Fruit fly (Drosophila melanogaster) whole organism, prepupa: ENCODE measurements around the gene Smg6.

Experiments used
- Blimp-1 ChIP-seq: fragments of 200-800 bp; sonication (Bioruptor generic); optimal IDR thresholded peaks from 3 replicates; lab custom pipeline; 2017; ENCODE audit warnings: missing biosample characterization, missing genetic modification characterization, mild to moderate bottlenecking, moderate library complexity, missing genetic modification reagents
- CG11762 ChIP-seq: fragments of 200-800 bp; sonication (Bioruptor generic); optimal IDR thresholded peaks from 3 replicates; lab custom pipeline; 2016; ENCODE audit warnings: missing biosample characterization, missing genetic modification characterization; ENCODE audit not compliant: insufficient read depth
- CG1621 ChIP-seq: fragments of 200-800 bp; sonication (Bioruptor generic); optimal IDR thresholded peaks from 3 replicates; lab custom pipeline; 2018; ENCODE audit warnings: missing biosample characterization, mild to moderate bottlenecking, missing genetic modification characterization
- CG3032 ChIP-seq: fragments of 200-800 bp; optimal IDR thresholded peaks from 2 replicates; lab custom pipeline; 2019; ENCODE audit warnings: missing biosample characterization, mild to moderate bottlenecking, missing genetic modification characterization, moderate library complexity
- CG6163 ChIP-seq: fragments of 200-800 bp; sonication (Bioruptor generic); IDR thresholded peaks from 3 replicates; pipeline ENCODE4 v1.3.6; 2022; ENCODE audit warnings: missing biosample characterization, missing genetic modification characterization
- CG6276 ChIP-seq: fragments of 200-800 bp; sonication (Bioruptor generic); optimal IDR thresholded peaks from 2 replicates; lab custom pipeline; 2017; ENCODE audit warnings: missing biosample characterization, mild to moderate bottlenecking, missing genetic modification characterization
- CG6792 ChIP-seq: fragments of 200-800 bp; sonication (Bioruptor generic); optimal IDR thresholded peaks from 3 replicates; lab custom pipeline; 2016; ENCODE audit warnings: missing biosample characterization, missing genetic modification characterization
- CG6854 ChIP-seq: fragments of 200-800 bp; sonication (Bioruptor generic); optimal IDR thresholded peaks from 2 replicates; lab custom pipeline; 2017; ENCODE audit warnings: missing biosample characterization, mild to moderate bottlenecking, missing genetic modification characterization
- CG8119 ChIP-seq: fragments of 200-800 bp; sonication (Bioruptor generic); IDR thresholded peaks from 3 replicates; pipeline ENCODE4 v1.3.6; 2022; ENCODE audit warnings: missing biosample characterization, missing genetic modification characterization
- CG8319 ChIP-seq: fragments of 200-800 bp; sonication (Bioruptor generic); optimal IDR thresholded peaks from 3 replicates; lab custom pipeline; 2016; ENCODE audit warnings: missing biosample characterization, missing genetic modification characterization
- Eip75B ChIP-seq: fragments of 200-800 bp; sonication (Bioruptor generic); optimal IDR thresholded peaks from 3 replicates; lab custom pipeline; 2016; ENCODE audit warnings: missing biosample characterization, missing genetic modification characterization
- Eip78C ChIP-seq: fragments of 200-800 bp; sonication (Bioruptor generic); peaks from one replicate; lab custom pipeline; 2016; ENCODE audit warnings: missing biosample characterization, missing genetic modification characterization
- Eip93F ChIP-seq: fragments of 200-800 bp; sonication (Bioruptor generic); optimal IDR thresholded peaks from 2 replicates; lab custom pipeline; 2016; ENCODE audit warnings: missing biosample characterization, mild to moderate bottlenecking, missing genetic modification characterization
- Hr38 ChIP-seq: sonication (Bioruptor generic); optimal IDR thresholded peaks from 2 replicates; lab custom pipeline; 2016; ENCODE audit warnings: missing biosample characterization, missing genetic modification characterization
- Hr39 ChIP-seq: fragments of 200-800 bp; sonication (Bioruptor generic); optimal IDR thresholded peaks from 2 replicates; lab custom pipeline; 2016; ENCODE audit warnings: missing biosample characterization, missing genetic modification characterization
- Hr4 ChIP-seq: fragments of 200-800 bp; sonication (Bioruptor generic); optimal IDR thresholded peaks from 3 replicates; lab custom pipeline; 2016; ENCODE audit warnings: missing biosample characterization, missing genetic modification characterization
- Lpt ChIP-seq: fragments of 200-800 bp; sonication (Bioruptor generic); optimal IDR thresholded peaks from 3 replicates; lab custom pipeline; 2016; ENCODE audit warnings: missing biosample characterization, missing genetic modification characterization
- OdsH ChIP-seq: fragments of 200-800 bp; sonication (Bioruptor generic); optimal IDR thresholded peaks from 3 replicates; lab custom pipeline; 2016; ENCODE audit warnings: missing biosample characterization, missing genetic modification characterization
- Smox ChIP-seq: fragments of 200-800 bp; sonication (Bioruptor generic); optimal IDR thresholded peaks from 3 replicates; lab custom pipeline; 2016; ENCODE audit warnings: missing biosample characterization, missing genetic modification characterization
- Sox14 ChIP-seq: fragments of 200-800 bp; sonication (Bioruptor generic); optimal IDR thresholded peaks from 3 replicates; lab custom pipeline; 2016; ENCODE audit warnings: missing biosample characterization, missing genetic modification characterization
- achi ChIP-seq: fragments of 200-800 bp; sonication (Bioruptor generic); optimal IDR thresholded peaks from 3 replicates; lab custom pipeline; 2016; ENCODE audit warnings: missing biosample characterization, missing genetic modification characterization
- dac ChIP-seq: fragments of 200-800 bp; sonication (Bioruptor generic); optimal IDR thresholded peaks from 2 replicates; lab custom pipeline; 2017; ENCODE audit warnings: missing biosample characterization, mild to moderate bottlenecking, missing genetic modification characterization
- dsx ChIP-seq: fragments of 200-800 bp; optimal IDR thresholded peaks from 3 replicates; lab custom pipeline; 2019; ENCODE audit warnings: missing biosample characterization, mild to moderate bottlenecking, missing genetic modification characterization, moderate library complexity; ENCODE audit not compliant: poor library complexity, severe bottlenecking
- esn ChIP-seq: fragments of 200-800 bp; sonication (Bioruptor generic); optimal IDR thresholded peaks from 2 replicates; lab custom pipeline; 2016; ENCODE audit warnings: missing biosample characterization, mild to moderate bottlenecking, missing genetic modification characterization, moderate library complexity
- fd59A ChIP-seq: fragments of 200-800 bp; sonication (Bioruptor generic); optimal IDR thresholded peaks from 2 replicates; lab custom pipeline; 2017; ENCODE audit warnings: missing biosample characterization, mild to moderate bottlenecking, missing genetic modification characterization, missing genetic modification reagents
- fd85E ChIP-seq: fragments of 200-800 bp; sonication (Bioruptor generic); optimal IDR thresholded peaks from 3 replicates; lab custom pipeline; 2016; ENCODE audit warnings: missing biosample characterization, missing genetic modification characterization
- lz ChIP-seq: fragments of 200-800 bp; sonication (Bioruptor generic); optimal IDR thresholded peaks from 3 replicates; lab custom pipeline; 2016; ENCODE audit warnings: missing biosample characterization, missing genetic modification characterization
- net ChIP-seq: fragments of 200-800 bp; sonication (Bioruptor generic); optimal IDR thresholded peaks from 3 replicates; lab custom pipeline; 2016; ENCODE audit warnings: missing biosample characterization, missing genetic modification characterization
- salr ChIP-seq, 2 experiments: fragments of 200-800 bp; sonication (Bioruptor generic); optimal IDR thresholded peaks; 3 replicates each; lab custom pipeline; 2016 to 2018; ENCODE audit warnings: missing biosample characterization in 2 of 2, missing genetic modification characterization in 2 of 2, mild to moderate bottlenecking in 1 of 2
- spab ChIP-seq: fragments of 200-800 bp; sonication (Bioruptor generic); optimal IDR thresholded peaks from 2 replicates; lab custom pipeline; 2017; ENCODE audit warnings: missing biosample characterization, mild to moderate bottlenecking, missing genetic modification characterization, missing genetic modification reagents
- ss ChIP-seq, 2 experiments: fragments of 200-800 bp; sonication (Bioruptor generic); optimal IDR thresholded peaks; 2 replicates in 1 of 2; 3 replicates in 1 of 2; lab custom pipeline; 2017 to 2018; ENCODE audit warnings: mild to moderate bottlenecking in 2 of 2, missing biosample characterization in 2 of 2, missing genetic modification characterization in 2 of 2, moderate library complexity in 1 of 2
- svp ChIP-seq: fragments of 200-800 bp; sonication (Bioruptor generic); peaks from one replicate; lab custom pipeline; 2016; ENCODE audit warnings: missing biosample characterization, missing genetic modification characterization
- topi ChIP-seq: fragments of 200-800 bp; sonication (Bioruptor generic); optimal IDR thresholded peaks from 3 replicates; lab custom pipeline; 2016; ENCODE audit warnings: missing biosample characterization, missing genetic modification characterization

The Smg6 gene

DNA sequence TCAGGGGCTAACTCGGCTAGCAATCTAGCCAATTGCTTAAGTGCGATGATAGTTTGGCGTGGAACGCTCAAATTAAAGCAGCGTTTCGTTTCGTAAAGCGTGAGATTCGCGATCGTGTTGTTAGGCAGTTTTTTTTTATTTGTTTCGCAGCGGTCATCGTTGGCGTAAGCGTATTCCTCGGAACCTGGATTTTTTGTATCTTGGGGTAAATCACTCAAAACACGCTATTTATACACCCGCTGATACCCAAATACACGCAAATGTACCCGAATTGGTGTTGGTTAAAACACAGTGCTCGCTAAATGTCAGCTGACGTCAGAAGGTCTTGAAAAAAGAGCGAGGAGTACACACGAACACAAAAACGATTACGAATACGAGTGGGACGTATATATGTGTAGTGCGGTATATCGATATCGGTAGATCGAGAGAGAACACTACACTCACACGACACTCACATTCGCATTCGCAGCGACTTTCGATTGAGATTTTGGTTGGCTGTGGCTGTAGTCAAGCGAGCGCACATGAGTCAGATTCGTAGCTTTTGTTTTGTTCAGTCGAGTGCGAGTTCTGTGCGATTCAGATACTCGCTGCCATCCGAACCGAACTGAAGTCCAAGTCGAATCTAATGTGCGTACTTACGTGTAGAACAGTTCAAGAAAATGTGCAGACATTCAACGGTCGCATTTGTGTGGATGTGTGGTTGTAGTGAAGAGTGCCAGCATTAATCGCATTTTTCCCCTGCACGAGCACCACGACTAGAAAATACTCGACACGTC, 16.7 kb upstream of the Smg6 start (continued):
- TF ChIP-seq ss (GFP tag; optimal IDR thresholded peaks at IDR 0.05; lab: Kevin White, UChicago) = peak; percentile 71 to 75
- peak; percentile 42 for TF ChIP-seq esn
- TF ChIP-seq CG6276 = peak; percentile 35
- peak; percentile 79 for TF ChIP-seq fd85E
- TF ChIP-seq Sox14 = peak; percentile 47
- TF ChIP-seq CG8319 = no peak
- peak; percentile 34 for TF ChIP-seq spab (GFP tag; lab: Kevin White, UChicago)
- peak; percentile 69 for TF ChIP-seq Lpt (GFP tag; lab: Kevin White, UChicago)

DNA sequence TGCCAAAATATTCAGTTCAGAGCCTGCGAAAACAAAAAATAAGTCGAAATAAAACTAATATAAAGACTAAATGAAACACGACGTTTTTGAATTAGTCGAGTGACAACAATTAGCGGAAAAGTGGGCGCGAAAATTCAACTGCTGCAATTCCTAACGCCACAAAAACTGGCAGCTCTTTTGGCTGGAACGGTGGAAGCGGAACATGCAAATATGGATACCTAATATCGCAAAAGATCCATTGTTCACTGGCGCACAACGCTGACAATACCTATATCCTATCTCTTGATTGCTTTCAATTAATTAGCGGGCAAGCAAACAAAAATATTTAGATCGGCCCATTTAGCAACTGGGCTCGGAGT, 16.1 kb upstream of the Smg6 start, which contains the start of gene CG11791:
Gene CG11791, plus strand, starts transcription at position 234 of the 359 bp plus-strand sequence.
- TF ChIP-seq Hr38 (GFP tag; lab: Kevin White, UChicago) (no peak), Hr39 (GFP tag; lab: Kevin White, UChicago) (no peak), topi (GFP tag; lab: Kevin White, UChicago) (no peak), CG6792 (GFP tag; lab: Kevin White, UChicago) (no peak), CG11762 (GFP tag; lab: Kevin White, UChicago) (no peak), achi (GFP tag; lab: Kevin White, UChicago) (no peak), Smox (GFP tag; lab: Kevin White, UChicago) (no peak), CG6163 (no peak), lz (no peak), fd59A (GFP tag; lab: Kevin White, UChicago) (no peak), OdsH (no peak), CG6854 (GFP tag; lab: Kevin White, UChicago) (no peak), salr (GFP tag; optimal IDR thresholded peaks at IDR 0.05; lab: Kevin White, UChicago) (no peak), net (GFP tag; lab: Kevin White, UChicago) (no peak), Eip75B (no peak), svp (GFP tag; lab: Kevin White, UChicago) (no peak)

DNA sequence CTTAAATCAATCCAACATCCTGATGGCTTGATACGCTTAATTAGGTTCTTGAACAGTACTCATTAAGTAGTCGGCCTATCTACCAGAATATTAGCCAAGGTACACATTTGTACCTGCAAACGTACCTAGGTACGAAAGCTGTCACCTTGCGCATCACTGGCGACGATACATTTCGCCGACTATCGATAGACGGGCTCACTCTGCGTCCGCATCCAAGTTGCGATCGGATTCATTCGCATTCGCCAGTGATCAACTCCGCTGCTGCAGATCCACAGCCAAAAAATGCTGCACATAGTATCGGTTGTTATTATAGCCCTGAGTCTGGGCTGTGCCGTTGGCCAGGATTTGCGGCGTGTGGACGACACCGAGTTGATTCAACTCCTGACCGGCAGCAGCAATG, 14.2 kb upstream of the Smg6 start, which contains the start of gene CG11790:
Gene CG11790, plus strand, starts transcription at position 203 of the 400 bp plus-strand sequence.
- peak; percentile 11 for TF ChIP-seq topi (GFP tag; lab: Kevin White, UChicago)
- no peak for TF ChIP-seq CG3032
- TF ChIP-seq CG8319 = no peak
- no peak for TF ChIP-seq Eip93F (GFP tag; lab: Kevin White, UChicago)
- peak; percentile 54 for TF ChIP-seq CG1621 (tag; lab: Kevin White, UChicago)
- TF ChIP-seq Eip75B = peak; percentile 11
- TF ChIP-seq esn = peak; percentile 34
- TF ChIP-seq Eip78C (GFP tag; lab: Kevin White, UChicago) = peak; percentile 22
- peak; percentile 5 for TF ChIP-seq CG6854 (GFP tag; lab: Kevin White, UChicago)
- no peak for TF ChIP-seq Hr4 (GFP tag; lab: Kevin White, UChicago)

DNA sequence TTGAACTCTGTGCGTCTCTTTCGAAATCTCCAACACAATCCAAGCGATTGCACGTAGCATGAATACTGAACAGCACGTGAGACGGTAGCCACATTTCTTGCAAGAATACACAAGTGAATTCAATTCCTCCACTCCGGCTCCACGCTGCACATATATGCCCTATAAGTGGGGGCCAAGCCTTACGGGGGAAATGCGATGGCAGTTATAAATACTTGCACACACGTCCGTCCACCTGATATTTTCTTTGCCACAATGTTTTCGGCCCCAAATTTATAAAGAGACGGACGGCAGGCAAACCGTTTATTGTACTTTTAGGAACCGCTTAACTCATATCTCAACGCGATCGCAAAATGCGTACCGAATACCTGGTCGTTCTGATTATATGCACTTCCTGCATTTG, 12.8 kb upstream of the Smg6 start, which contains the start of gene CG11786:
Gene CG11786, plus strand, starts transcription at position 301 of the 400 bp plus-strand sequence.
- TF ChIP-seq Blimp-1 (GFP tag; lab: Kevin White, UChicago) (peak; percentile 19), CG8119 (no peak)

DNA sequence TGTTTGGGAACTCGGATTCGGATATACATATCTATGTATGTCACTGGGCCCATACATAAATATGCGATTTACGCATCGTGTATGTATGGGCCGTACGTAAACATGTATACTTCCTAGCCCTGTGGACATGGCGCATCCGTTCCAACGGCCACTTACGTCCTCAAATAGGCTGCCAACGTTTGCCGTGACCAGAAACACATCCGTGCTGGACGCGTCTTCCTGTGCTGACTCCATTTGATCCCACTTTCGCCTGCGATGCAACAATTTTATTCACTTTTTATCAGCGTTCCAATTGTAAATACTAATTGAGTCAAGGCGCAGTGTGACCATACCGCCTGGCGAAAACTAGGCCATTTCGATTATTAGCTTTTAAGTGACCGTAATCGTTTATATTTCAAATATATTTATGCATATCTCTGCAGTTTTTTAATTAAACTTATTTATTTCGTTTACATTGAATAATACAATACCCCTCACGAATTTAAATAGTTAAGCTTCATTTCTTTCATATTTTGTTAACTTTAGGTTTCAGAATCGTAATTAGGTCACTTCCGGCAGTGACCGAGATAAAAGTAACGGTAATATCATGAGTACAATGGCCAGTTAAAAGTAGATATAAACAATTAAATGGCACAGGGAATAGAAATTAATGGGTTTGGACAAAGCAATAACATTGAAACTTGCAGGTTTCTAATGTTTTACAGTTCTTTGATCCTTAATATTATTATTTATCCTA, 11.7 kb upstream of the Smg6 start, which contains the start of gene 5PtaseI:
Gene 5PtaseI, minus strand, starts transcription at position 336 of the 736 bp plus-strand sequence.
- TF ChIP-seq dac (GFP tag; lab: Kevin White, UChicago) (no peak), Hr38 (GFP tag; lab: Kevin White, UChicago) (no peak), dsx (GFP tag; lab: Kevin White, UChicago) (no peak), fd59A (GFP tag; lab: Kevin White, UChicago) (no peak), Eip78C (GFP tag; lab: Kevin White, UChicago) (peak; percentile 50), Eip75B (peak; percentile 74), Sox14 (no peak)
